Worm (Caenorhabditis elegans) whole organism, young adult: ENCODE data around the gene ugt-33.

Experiments
- B0035.1 ChIP-seq: sonication (generic microtip); optimal IDR thresholded peaks from 2 replicates; lab custom pipeline; 2016; ENCODE audit warnings: missing genetic modification characterization, mild to moderate bottlenecking, missing compliant biosample characterization, missing genotype, missing genetic modification reagents
- F49E8.2 ChIP-seq: sonication (generic microtip); optimal IDR thresholded peaks from 3 replicates; lab custom pipeline; 2017; ENCODE audit warnings: missing genetic modification characterization, mild to moderate bottlenecking, missing compliant biosample characterization, antibody characterized with exemption, moderate library complexity; ENCODE audit not compliant: insufficient read depth
- attf-6 ChIP-seq: fragments of 200-800 bp; sonication (Bioruptor generic); IDR thresholded peaks from 2 replicates; pipeline ENCODE4 v1.3.6; 2022; ENCODE audit warnings: missing genetic modification reagents, missing genetic modification characterization, missing compliant biosample characterization
- hlh-12 ChIP-seq: sonication (generic microtip); optimal IDR thresholded peaks from 2 replicates; lab custom pipeline; 2016; ENCODE audit warnings: missing genetic modification characterization, missing compliant biosample characterization
- pha-4 ChIP-seq: fragments of 150-350 bp; sonication (generic microtip); optimal IDR thresholded peaks from 2 replicates; lab custom pipeline; 2014; ENCODE audit warnings: missing biosample characterization, missing genetic modification reagents, missing genetic modification characterization
- rec-8 ChIP-seq, 2 experiments: sonication (generic microtip); optimal IDR thresholded peaks; 2 replicates each; lab custom pipeline; 2016; ENCODE audit warnings: mild to moderate bottlenecking in 2 of 2, missing genetic modification characterization in 2 of 2, missing genetic modification reagents in 2 of 2, missing genotype in 2 of 2, missing biosample characterization in 1 of 2, missing compliant biosample characterization in 1 of 2, moderate library complexity in 1 of 2
- ztf-18 ChIP-seq: sonication (generic microtip); optimal IDR thresholded peaks from 2 replicates; lab custom pipeline; 2016; ENCODE audit warnings: missing genotype, mild to moderate bottlenecking, missing genetic modification characterization, missing compliant biosample characterization

ce11 chrV:10463276-10463675 lies 29.9 kb upstream of the ugt-33 start, which contains the start of gene F22E12.3:
- TF ChIP-seq hlh-12, result no peak
- no peak for TF ChIP-seq attf-6
- no peak for TF ChIP-seq B0035.1 (tag; lab: Kevin White, UChicago)
- no peak for TF ChIP-seq ztf-18 (tag; lab: Kevin White, UChicago)
- no peak for TF ChIP-seq F49E8.2 (tag; lab: Kevin White, UChicago)
- TF ChIP-seq pha-4 (tag; lab: Kevin White, UChicago), result no peak
- no peak for TF ChIP-seq rec-8 (tag; optimal IDR thresholded peaks at IDR 0.05; lab: Kevin White, UChicago)
